Worm (Caenorhabditis elegans): ENCODE data around the gene T07A9.14.

Gene T07A9.14

DNA sequence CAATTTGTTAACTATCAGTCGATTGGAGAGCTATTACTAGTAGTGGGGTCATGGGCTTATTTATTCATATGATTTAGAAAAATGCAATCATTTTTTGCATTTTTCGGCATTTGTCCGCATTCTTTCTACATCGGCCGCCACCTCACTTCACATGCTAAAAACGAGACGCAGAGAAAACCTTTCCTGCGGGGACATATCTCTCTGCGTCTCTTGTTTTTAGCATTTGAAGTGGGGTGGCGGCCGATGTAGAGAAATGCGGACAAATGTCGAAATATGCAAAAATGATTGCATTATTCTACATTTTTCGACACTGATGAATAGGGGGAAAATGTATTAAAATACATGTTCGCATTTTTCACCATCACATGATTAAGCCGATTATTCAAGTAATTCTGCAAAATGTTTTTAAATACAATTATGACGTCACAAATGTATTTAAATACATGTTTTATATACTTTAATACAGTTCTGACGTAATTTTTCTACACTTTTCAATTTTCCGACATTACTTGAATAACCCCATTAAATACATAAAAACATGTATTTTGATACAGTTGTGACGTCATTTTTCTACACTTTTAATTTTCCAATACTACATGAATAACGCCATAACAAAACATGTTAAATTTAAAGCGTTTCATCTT, 14.2 kb upstream of the T07A9.14 start (continued):
- no peak for TF ChIP-seq egl-27 (tag; optimal IDR thresholded peaks at IDR 0.05)
- no peak for TF ChIP-seq attf-4 (tag; optimal IDR thresholded peaks at IDR 0.05)

ce11 chrIV:373963-374362, 12.5 kb upstream of the T07A9.14 start:
- TF ChIP-seq unc-62 (GFP tag; optimal IDR thresholded peaks at IDR 0.05 in 1 of 2) (peak in 1 of 2 experiments; percentile 92), unc-62 (tag; optimal IDR thresholded peaks at IDR 0.05) (no peak), nhr-102 (tag; optimal IDR thresholded peaks at IDR 0.05) (no peak)

DNA sequence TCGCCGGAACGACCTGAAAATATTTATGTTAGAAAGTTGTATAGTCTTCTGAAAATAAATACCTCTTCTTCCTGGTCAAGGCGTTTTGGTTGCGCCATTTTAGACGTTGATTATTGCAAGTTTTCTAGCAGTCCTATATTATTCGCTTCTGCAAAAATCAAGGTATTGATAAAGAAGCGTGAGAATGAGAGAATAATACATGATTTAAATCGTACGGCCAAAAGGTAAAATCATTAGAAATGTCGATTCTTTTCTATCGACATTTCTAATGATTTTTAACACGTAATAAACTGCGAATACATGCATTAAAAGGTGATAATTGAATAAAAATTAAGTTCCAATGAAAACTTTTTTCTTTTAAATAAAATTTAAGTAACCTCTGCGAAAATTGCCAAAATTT, 10.6 kb upstream of the T07A9.14 start, which contains the start of gene fln-1:
TSS of gene fln-1 (minus strand) at position 101 of the 400 bp plus-strand sequence.
- no peak for TF ChIP-seq vab-7 (GFP tag; IDR thresholded peaks at IDR 0.05)
- no peak for TF ChIP-seq gei-8 (GFP tag; optimal IDR thresholded peaks at IDR 0.05)
- TF ChIP-seq hlh-11 (tag; optimal IDR thresholded peaks at IDR 0.05): no peak
- TF ChIP-seq ces-1 (GFP tag; optimal IDR thresholded peaks at IDR 0.05): no peak

DNA sequence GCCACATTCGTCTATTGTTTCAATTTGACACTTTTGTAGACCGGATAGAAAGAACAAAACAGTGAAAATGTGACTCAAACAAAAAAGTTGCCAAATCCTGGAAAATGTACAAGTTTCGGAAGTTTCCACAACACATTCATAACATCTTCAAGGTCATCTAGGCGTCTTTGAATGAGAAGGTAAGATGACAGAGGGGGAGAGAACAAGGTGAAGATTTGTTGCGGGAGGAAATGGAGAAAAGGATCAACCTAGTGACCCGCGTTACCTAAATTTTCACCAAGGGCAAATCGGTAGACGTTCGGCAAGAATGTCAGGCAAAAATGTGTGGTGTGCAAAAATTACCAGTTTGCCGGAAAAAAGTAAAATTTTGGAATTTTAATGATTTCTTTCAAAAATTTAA, 8.7 kb upstream of the T07A9.14 start:
- TF ChIP-seq ctbp-1 (GFP tag; IDR thresholded peaks at IDR 0.05): no peak
- no peak for TF ChIP-seq nhr-41 (GFP tag; IDR thresholded peaks at IDR 0.05)
- no peak for TF ChIP-seq mes-2 (tag; optimal IDR thresholded peaks at IDR 0.05; ENCODE audit: poor library complexity, severe bottlenecking)
- no peak for TF ChIP-seq nhr-25 (tag; optimal IDR thresholded peaks at IDR 0.05; ENCODE audit: borderline replicate concordance, insufficient read depth)
- no peak for TF ChIP-seq tra-1 (GFP tag; IDR thresholded peaks at IDR 0.05)
- no peak for TF ChIP-seq nhr-28 (tag; optimal IDR thresholded peaks at IDR 0.05)
- TF ChIP-seq arid-1 (GFP tag; conservative IDR thresholded peaks at IDR 0.05): no peak
- TF ChIP-seq lir-3 (tag; optimal IDR thresholded peaks at IDR 0.05): no peak
- TF ChIP-seq ceh-32 (tag; optimal IDR thresholded peaks at IDR 0.05; ENCODE audit: poor library complexity): no peak
- no peak for TF ChIP-seq spr-1 (tag; optimal IDR thresholded peaks at IDR 0.05)
- TF ChIP-seq daf-8 (GFP tag; IDR thresholded peaks at IDR 0.05): no peak
- TF ChIP-seq snpc-4 (tag; optimal IDR thresholded peaks at IDR 0.05): no peak
- no peak for TF ChIP-seq Y105C5A.15 (GFP tag; IDR thresholded peaks at IDR 0.05)
- no peak for TF ChIP-seq nhr-237 (tag; optimal IDR thresholded peaks at IDR 0.05)
- no peak for TF ChIP-seq nhr-111 (GFP tag; optimal IDR thresholded peaks at IDR 0.05)
- no peak for TF ChIP-seq saeg-2 (GFP tag; IDR thresholded peaks at IDR 0.05)
- no peak for TF ChIP-seq F37D6.2 (tag; optimal IDR thresholded peaks at IDR 0.05)
- no peak for TF ChIP-seq nhr-48 (tag; optimal IDR thresholded peaks at IDR 0.05)
- no peak for TF ChIP-seq T26A8.4 (GFP tag; IDR thresholded peaks at IDR 0.05)
- TF ChIP-seq duxl-1 (tag; optimal IDR thresholded peaks at IDR 0.05; ENCODE audit: poor library complexity): no peak

ce11 chrIV:378367-378766, 8.1 kb upstream of the T07A9.14 start:
- TF ChIP-seq hlh-11 (tag; optimal IDR thresholded peaks at IDR 0.05): peak; percentile 32
- TF ChIP-seq dmd-9 (GFP tag; IDR thresholded peaks at IDR 0.05): no peak
- peak; percentile 15 for TF ChIP-seq dve-1 (tag; optimal IDR thresholded peaks at IDR 0.05; ENCODE audit: insufficient read depth)
- peak; percentile 43; the same call in 1 of the 2 replicates for TF ChIP-seq dmd-6 (GFP tag; IDR thresholded peaks at IDR 0.05)
- no peak for TF ChIP-seq daf-16 (GFP tag; optimal IDR thresholded peaks at IDR 0.05)
- peak; percentile 81 for TF ChIP-seq daf-16 (tag; optimal IDR thresholded peaks at IDR 0.05)
- no peak for TF ChIP-seq ztf-7 (tag; optimal IDR thresholded peaks at IDR 0.05)
- TF ChIP-seq hlh-30 (tag; optimal IDR thresholded peaks at IDR 0.05; ENCODE audit: insufficient read depth): peak; percentile 32
- no peak for TF ChIP-seq vab-7 (GFP tag; IDR thresholded peaks at IDR 0.05)
- TF ChIP-seq lin-38 (GFP tag; IDR thresholded peaks at IDR 0.05): peak; percentile 32; the same call in 1 of the 2 replicates
- no peak for TF ChIP-seq lsy-2 (tag; optimal IDR thresholded peaks at IDR 0.05)
- peak; percentile 69 for TF ChIP-seq pqm-1 (tag; optimal IDR thresholded peaks at IDR 0.05)
